Worm (Caenorhabditis elegans) whole organism, L3 larva: ENCODE results near the gene F23D12.4.

Experiments
- egl-27 ChIP-seq: sonication (generic microtip); optimal IDR thresholded peaks from 4 replicates; lab custom pipeline; 2017; ENCODE audit warnings: missing biosample characterization, missing genetic modification reagents, missing genetic modification characterization
- fos-1 ChIP-seq: fragments of 150-350 bp; optimal IDR thresholded peaks from 2 replicates; lab custom pipeline; 2014; ENCODE audit warnings: missing biosample characterization, missing genetic modification characterization

- no peak for TF ChIP-seq egl-27 (tag; lab: Kevin White, UChicago)
- TF ChIP-seq fos-1 (tag; lab: Kevin White, UChicago), result no peak
Observed at ce11 chrX:14490486-14490885, 45.7 kb downstream of the F23D12.4 start.
